Fruit fly (Drosophila melanogaster) whole organism, wandering third instar larva: ENCODE measurements around the gene CG9072.

ENCODE experiments used
- Abd-B ChIP-seq: fragments of >200 bp; optimal IDR thresholded peaks from 2 replicates; lab custom pipeline; 2017; ENCODE audit warnings: missing biosample characterization, missing genetic modification characterization
- CG32264 ChIP-seq: fragments of 200-800 bp; sonication (Bioruptor generic); optimal IDR thresholded peaks from 2 replicates; lab custom pipeline; 2016; ENCODE audit warnings: missing biosample characterization, missing genetic modification characterization
- CG9705 ChIP-seq: fragments of 200-800 bp; sonication (Bioruptor generic); optimal IDR thresholded peaks from 2 replicates; lab custom pipeline; 2018; ENCODE audit warnings: missing biosample characterization, mild to moderate bottlenecking, missing genetic modification characterization
- CrebA ChIP-seq: fragments of 200-800 bp; sonication (Bioruptor generic); optimal IDR thresholded peaks from 2 replicates; lab custom pipeline; 2016; ENCODE audit warnings: missing biosample characterization, mild to moderate bottlenecking, missing genetic modification characterization, borderline replicate concordance
- Dfd ChIP-seq: fragments of >200 bp; optimal IDR thresholded peaks from 2 replicates; lab custom pipeline; 2017; ENCODE audit warnings: missing biosample characterization, missing genetic modification characterization
- Dif ChIP-seq: fragments of 200-275, 200-300 bp; sonication (Bioruptor generic); optimal IDR thresholded peaks from 2 replicates; lab custom pipeline; 2018; ENCODE audit warnings: missing biosample characterization, missing genetic modification characterization; ENCODE audit not compliant: partially characterized antibody
- GATAd ChIP-seq: sonication (Bioruptor generic); optimal IDR thresholded peaks from 2 replicates; lab custom pipeline; 2016; ENCODE audit warnings: missing biosample characterization, missing genetic modification characterization
- HLH106 ChIP-seq: fragments of 200-800 bp; optimal IDR thresholded peaks from 3 replicates; lab custom pipeline; 2019; ENCODE audit warnings: missing biosample characterization, mild to moderate bottlenecking, missing genetic modification characterization, moderate library complexity
- Hnf4 ChIP-seq: fragments of 200-800 bp; sonication (Bioruptor generic); optimal IDR thresholded peaks from 2 replicates; lab custom pipeline; 2016; ENCODE audit warnings: missing biosample characterization, mild to moderate bottlenecking, missing genetic modification characterization
- Hr78 ChIP-seq: fragments of >200 bp; optimal IDR thresholded peaks from 2 replicates; lab custom pipeline; 2017; ENCODE audit warnings: missing biosample characterization, missing genetic modification characterization
- Hr83 ChIP-seq: fragments of 200-300 bp; sonication (Bioruptor generic); optimal IDR thresholded peaks from 2 replicates; lab custom pipeline; 2016; ENCODE audit warnings: missing biosample characterization, mild to moderate bottlenecking, missing genetic modification characterization, moderate library complexity; ENCODE audit not compliant: poor library complexity, severe bottlenecking
- Jra ChIP-seq: sonication (Bioruptor generic); optimal IDR thresholded peaks from 2 replicates; lab custom pipeline; 2016; ENCODE audit warnings: missing biosample characterization, missing genetic modification characterization
- Mio ChIP-seq: sonication (Bioruptor generic); optimal IDR thresholded peaks from 2 replicates; lab custom pipeline; 2016; ENCODE audit warnings: missing biosample characterization, missing genetic modification characterization
- Myc ChIP-seq: fragments of >200 bp; optimal IDR thresholded peaks from 2 replicates; lab custom pipeline; 2017
- N ChIP-seq: fragments of >200 bp; optimal IDR thresholded peaks from 2 replicates; lab custom pipeline; 2018; ENCODE audit warnings: missing biosample characterization, missing external identifiers, missing genetic modification characterization
- OdsH ChIP-seq: fragments of 200-800 bp; sonication (Bioruptor generic); optimal IDR thresholded peaks from 2 replicates; lab custom pipeline; 2016; ENCODE audit warnings: missing biosample characterization, mild to moderate bottlenecking, missing genetic modification characterization
- Rel ChIP-seq, 2 experiments: fragments of 200-800 bp; sonication (Bioruptor generic) in 1 of 2; optimal IDR thresholded peaks; 2 replicates in 1 of 2; 3 replicates in 1 of 2; lab custom pipeline; 2016 to 2019; ENCODE audit warnings: mild to moderate bottlenecking in 2 of 2, missing biosample characterization in 2 of 2, missing genetic modification characterization in 2 of 2, moderate library complexity in 1 of 2
- Sp1 ChIP-seq: fragments of 200-800 bp; sonication (Bioruptor generic); optimal IDR thresholded peaks from 3 replicates; lab custom pipeline; 2019; ENCODE audit warnings: missing biosample characterization, mild to moderate bottlenecking, missing genetic modification characterization, moderate library complexity
- Vsx2 ChIP-seq: fragments of 200-300, 225-300 bp; sonication (Bioruptor generic); optimal IDR thresholded peaks from 2 replicates; lab custom pipeline; 2018; ENCODE audit warnings: missing biosample characterization, missing genetic modification characterization; ENCODE audit not compliant: partially characterized antibody
- br ChIP-seq: fragments of 200-800 bp; sonication (Bioruptor generic); optimal IDR thresholded peaks from 2 replicates; lab custom pipeline; 2016; ENCODE audit warnings: missing biosample characterization, missing genetic modification characterization
- brk ChIP-seq: fragments of 200-800 bp; sonication (Bioruptor generic); optimal IDR thresholded peaks from 2 replicates; lab custom pipeline; 2016; ENCODE audit warnings: missing biosample characterization, mild to moderate bottlenecking, missing genetic modification characterization
- dl ChIP-seq, 2 experiments: fragments of 175-275, 200-275 bp in 1 of 2; fragments of 200-275 bp in 1 of 2; sonication (Bioruptor generic); optimal IDR thresholded peaks; lab custom pipeline; 2018; ENCODE audit warnings: mild to moderate bottlenecking in 2 of 2, missing biosample characterization in 2 of 2, missing genetic modification characterization in 2 of 2, moderate library complexity in 2 of 2; ENCODE audit not compliant: partially characterized antibody in 2 of 2, insufficient read depth in 1 of 2
- dmrt93B ChIP-seq: fragments of 200-800 bp; sonication (Bioruptor generic); optimal IDR thresholded peaks from 2 replicates; lab custom pipeline; 2018; ENCODE audit warnings: missing biosample characterization, mild to moderate bottlenecking, missing genetic modification characterization
- dsf ChIP-seq: sonication (Bioruptor generic); optimal IDR thresholded peaks from 2 replicates; lab custom pipeline; 2016; ENCODE audit warnings: missing biosample characterization, missing genetic modification characterization, borderline replicate concordance
- ey ChIP-seq: fragments of 200-800 bp; sonication (Bioruptor generic); optimal IDR thresholded peaks from 2 replicates; lab custom pipeline; 2016; ENCODE audit warnings: missing biosample characterization, missing genetic modification characterization
- foxo ChIP-seq, 2 experiments: fragments of 200-800 bp; sonication (Bioruptor generic); optimal IDR thresholded peaks; 2 replicates in 1 of 2; 3 replicates in 1 of 2; lab custom pipeline; 2016 to 2017; ENCODE audit warnings: missing biosample characterization in 2 of 2, missing genetic modification characterization in 2 of 2
- fru ChIP-seq: fragments of 200-800 bp; sonication (Bioruptor generic); optimal IDR thresholded peaks from 3 replicates; lab custom pipeline; 2016; ENCODE audit warnings: missing biosample characterization, mild to moderate bottlenecking, missing genetic modification characterization
- h ChIP-seq: fragments of 200-800 bp; sonication (Bioruptor generic); optimal IDR thresholded peaks from 3 replicates; lab custom pipeline; 2016; ENCODE audit warnings: missing biosample characterization, mild to moderate bottlenecking, missing genetic modification characterization
- jim ChIP-seq: fragments of 175-275, 200-325 bp; sonication (Bioruptor generic); optimal IDR thresholded peaks from 2 replicates; lab custom pipeline; 2016; ENCODE audit warnings: missing biosample characterization, mild to moderate bottlenecking, missing genetic modification characterization
- lola ChIP-seq: fragments of >200 bp; optimal IDR thresholded peaks from 2 replicates; lab custom pipeline; 2017; ENCODE audit warnings: missing biosample characterization, missing genetic modification characterization
- pan ChIP-seq: fragments of >200 bp; optimal IDR thresholded peaks from 2 replicates; lab custom pipeline; 2017
- psq ChIP-seq: fragments of 200-800 bp; sonication (Bioruptor generic); optimal IDR thresholded peaks from 3 replicates; lab custom pipeline; 2017; ENCODE audit warnings: missing biosample characterization, mild to moderate bottlenecking, missing genetic modification characterization, moderate library complexity
- rgr ChIP-seq: fragments of 200-800 bp; sonication (Bioruptor generic); optimal IDR thresholded peaks from 3 replicates; lab custom pipeline; 2016; ENCODE audit warnings: missing biosample characterization, mild to moderate bottlenecking, missing genetic modification characterization
- sage ChIP-seq: fragments of 200-800 bp; sonication (Bioruptor generic); optimal IDR thresholded peaks from 2 replicates; lab custom pipeline; 2016; ENCODE audit warnings: missing biosample characterization, mild to moderate bottlenecking, missing genetic modification characterization
- sv ChIP-seq: fragments of 200-800 bp; sonication (Bioruptor generic); optimal IDR thresholded peaks from 3 replicates; lab custom pipeline; 2016; ENCODE audit warnings: missing biosample characterization, missing genetic modification characterization
- tai ChIP-seq: sonication (Bioruptor generic); optimal IDR thresholded peaks from 2 replicates; lab custom pipeline; 2016; ENCODE audit warnings: missing biosample characterization, missing genetic modification characterization
- usp ChIP-seq: fragments of >200 bp; optimal IDR thresholded peaks from 2 replicates; lab custom pipeline; 2017; ENCODE audit warnings: missing biosample characterization, missing genetic modification characterization
- woc ChIP-seq: sonication (Bioruptor generic); optimal IDR thresholded peaks from 2 replicates; lab custom pipeline; 2016; ENCODE audit warnings: missing biosample characterization, mild to moderate bottlenecking, missing genetic modification characterization

The CG9072 gene

DNA sequence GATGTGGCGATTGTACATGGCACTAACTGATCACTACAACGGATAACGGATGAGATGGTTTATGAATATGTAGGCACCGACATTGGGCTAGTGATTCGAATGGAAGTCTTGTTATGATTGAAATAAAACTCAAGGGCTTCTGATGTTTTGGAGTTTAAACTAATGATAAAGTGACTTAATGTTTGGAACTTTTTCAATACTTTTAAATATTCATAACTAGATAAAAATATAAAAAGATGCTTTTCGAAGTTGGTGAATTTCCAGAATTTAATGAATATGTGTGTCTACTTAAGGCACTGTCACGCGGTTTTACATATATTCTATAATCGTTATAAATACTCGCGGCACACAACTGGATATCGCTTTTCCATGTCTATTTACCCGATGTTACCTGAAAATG is at the start of gene CG9072:
TSS of gene CG9072 (minus strand) at position 101 of the 400 bp plus-strand sequence.
- TF ChIP-seq fru (GFP tag; lab: Kevin White, UChicago) (no peak), rgr (GFP tag; lab: Kevin White, UChicago) (no peak), Hnf4 (GFP tag; lab: Kevin White, UChicago) (no peak), Vsx2 (GFP tag; lab: Kevin White, UChicago) (no peak), dsf (no peak), CG32264 (GFP tag; lab: Kevin White, UChicago) (no peak), Hr78 (GFP tag; lab: Kevin White, UChicago) (no peak), N (GFP tag; lab: Kevin White, UChicago) (no peak)

DNA sequence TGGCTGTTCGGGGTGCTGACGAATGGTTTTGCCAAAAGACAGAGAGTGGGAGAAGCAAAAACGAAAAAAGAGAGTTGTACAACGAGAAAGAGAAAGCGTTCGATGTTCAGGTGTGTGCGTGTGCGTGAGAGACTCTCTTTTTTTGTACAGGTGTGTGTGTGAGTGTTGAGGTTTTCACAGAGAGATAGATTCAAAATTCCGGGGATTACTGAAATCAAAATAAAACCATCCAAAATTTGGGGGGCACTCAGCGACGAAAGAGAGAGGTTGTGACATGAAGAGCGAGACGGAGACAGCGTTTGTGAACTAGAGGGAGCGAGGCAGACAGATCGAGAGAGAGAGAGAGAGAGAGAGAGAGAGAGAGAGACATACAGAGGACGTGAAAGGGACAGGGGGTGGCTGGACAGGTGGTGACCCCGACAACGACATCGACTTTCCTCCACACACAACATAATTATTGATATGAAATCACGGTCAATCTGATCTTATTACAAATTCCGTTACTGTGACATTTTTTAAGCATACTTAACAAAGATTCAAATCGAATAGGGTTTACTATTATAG is 47.5 kb upstream of the CG9072 start:
- no peak for TF ChIP-seq rgr (GFP tag; lab: Kevin White, UChicago)
- TF ChIP-seq usp (GFP tag; lab: Kevin White, UChicago) = no peak
- TF ChIP-seq brk (GFP tag; lab: Kevin White, UChicago) = no peak
- TF ChIP-seq tai (GFP tag; lab: Kevin White, UChicago) = no peak
- no peak for TF ChIP-seq Abd-B (GFP tag; lab: Kevin White, UChicago)
- no peak for TF ChIP-seq pan (lab: Kevin White, UChicago)

DNA sequence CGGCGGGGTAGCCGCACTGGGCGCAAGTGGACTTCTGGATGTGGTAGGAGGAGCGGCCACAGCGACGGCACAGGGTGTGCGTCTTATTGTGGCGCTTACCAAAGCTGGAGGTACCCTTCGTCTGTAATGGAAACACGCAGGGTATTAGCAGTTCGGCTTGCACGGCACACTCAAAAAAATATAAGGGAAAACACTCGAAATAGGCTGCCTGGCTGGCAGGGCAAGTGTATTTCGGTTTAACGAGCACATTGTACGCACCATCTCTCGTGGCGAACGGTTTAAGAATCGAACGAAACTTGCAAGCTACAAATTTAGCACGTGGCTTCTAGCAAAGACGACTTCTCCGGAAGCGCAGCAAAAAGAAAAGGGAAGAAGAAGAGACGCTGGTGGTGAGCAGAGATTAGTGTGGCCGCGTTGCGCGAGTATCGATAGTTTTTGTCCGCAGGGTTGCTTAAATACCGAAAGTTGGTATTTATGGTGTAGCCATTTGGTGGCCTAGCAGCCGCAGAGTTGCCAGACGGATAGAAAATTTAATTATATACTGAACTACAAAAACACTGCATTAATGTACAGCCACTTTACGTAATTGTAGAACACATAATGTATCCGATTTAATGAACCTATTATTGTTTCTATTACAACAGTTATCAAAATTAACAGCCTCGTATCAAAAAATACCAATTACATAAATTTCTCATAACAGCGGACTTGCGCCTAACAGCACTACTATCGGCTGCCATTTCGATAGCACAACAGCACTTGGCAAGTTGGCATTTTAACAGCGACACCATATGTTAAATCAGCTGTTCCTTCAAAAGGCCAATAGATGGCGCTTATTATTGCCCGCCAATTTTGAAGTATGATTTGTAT is 43.4 kb upstream of the CG9072 start, which contains the start of gene RpL37-1:
TSS of gene RpL37-1 (minus strand) at position 374 of the 870 bp plus-strand sequence.
- TF ChIP-seq Abd-B (GFP tag; lab: Kevin White, UChicago) (no peak), Dif (no peak), Hr83 (GFP tag; lab: Kevin White, UChicago) (peak; percentile 59), h (GFP tag; lab: Kevin White, UChicago) (peak; percentile 63), GATAd (no peak), Hnf4 (GFP tag; lab: Kevin White, UChicago) (peak; percentile 52), N (GFP tag; lab: Kevin White, UChicago) (no peak), woc (GFP tag; lab: Kevin White, UChicago) (peak; percentile 22), fru (GFP tag; lab: Kevin White, UChicago) (peak; percentile 41), usp (GFP tag; lab: Kevin White, UChicago) (no peak), foxo (GFP tag; optimal IDR thresholded peaks at IDR 0.05; lab: Kevin White, UChicago) (peak in 1 of 2 experiments; percentile 51), brk (GFP tag; lab: Kevin White, UChicago) (no peak), Mio (peak; percentile 3), CrebA (no peak), Myc (peak; percentile 39), psq (GFP tag; lab: Kevin White, UChicago) (peak; percentile 36), rgr (GFP tag; lab: Kevin White, UChicago) (peak; percentile 66), Sp1 (GFP tag; lab: Kevin White, UChicago) (peak; percentile 64), sv (GFP tag; lab: Kevin White, UChicago) (peak; percentile 53), OdsH (GFP tag; lab: Kevin White, UChicago) (peak; percentile 47), Rel (GFP tag; optimal IDR thresholded peaks at IDR 0.05; lab: Kevin White, UChicago) (no peak), Rel (tag; optimal IDR thresholded peaks at IDR 0.05; lab: Kevin White, UChicago) (peak; percentile 36), HLH106 (peak; percentile 47), CG32264 (GFP tag; lab: Kevin White, UChicago) (no peak), Vsx2 (GFP tag; lab: Kevin White, UChicago) (no peak), jim (GFP tag; lab: Kevin White, UChicago) (no peak), br (GFP tag; lab: Kevin White, UChicago) (peak; percentile 60), CG9705 (GFP tag; lab: Kevin White, UChicago) (peak; percentile 61), lola (no peak), sage (GFP tag; lab: Kevin White, UChicago) (no peak), pan (lab: Kevin White, UChicago) (no peak), Dfd (GFP tag; lab: Kevin White, UChicago) (no peak), tai (GFP tag; lab: Kevin White, UChicago) (no peak), dl (GFP tag; optimal IDR thresholded peaks at IDR 0.05; lab: Kevin White, UChicago; ENCODE audit: insufficient read depth in 1 of 2, partially characterized antibody in 2 of 2) (no peak), Jra (peak; percentile 43), dsf (no peak), dmrt93B (peak; percentile 67), ey (GFP tag; lab: Kevin White, UChicago) (peak; percentile 5), Hr78 (GFP tag; lab: Kevin White, UChicago) (no peak)
- TF ChIP-seq, all 38 proteins: peak for 20
